Worm (Caenorhabditis elegans) whole organism, L1 larva: Measurements from ENCODE around the gene sre-16.

Source experiments
- C04F5.9 ChIP-seq: sonication (generic microtip); optimal IDR thresholded peaks from 2 replicates; lab custom pipeline; 2016; ENCODE audit warnings: missing genetic modification characterization, missing compliant biosample characterization
- F16B12.6 ChIP-seq: fragments of 150-350 bp; optimal IDR thresholded peaks from 2 replicates; lab custom pipeline; 2014; ENCODE audit warnings: missing biosample characterization, missing genetic modification characterization
- aly-2 ChIP-seq: fragments of 150-350 bp; optimal IDR thresholded peaks from 2 replicates; lab custom pipeline; 2014; ENCODE audit warnings: missing biosample characterization, missing genetic modification characterization
- ceh-8 ChIP-seq: fragments of 200-800 bp; sonication (Bioruptor generic); optimal IDR thresholded peaks from 2 replicates; lab custom pipeline; 2018; ENCODE audit warnings: mild to moderate bottlenecking, missing genetic modification characterization, moderate library complexity, missing compliant biosample characterization
- ceh-82 ChIP-seq, 3 experiments: fragments of 150-350 bp in 1 of 3; sonication (generic microtip) in 2 of 3; optimal IDR thresholded peaks; 2 replicates each; lab custom pipeline; 2014 to 2017; ENCODE audit warnings: missing biosample characterization in 3 of 3, missing genetic modification characterization in 3 of 3
- ceh-90 ChIP-seq: sonication (generic microtip); optimal IDR thresholded peaks from 2 replicates; lab custom pipeline; 2016; ENCODE audit warnings: missing genetic modification characterization, missing compliant biosample characterization
- dsc-1 ChIP-seq: sonication (generic microtip); optimal IDR thresholded peaks from 2 replicates; lab custom pipeline; 2016; ENCODE audit warnings: mild to moderate bottlenecking, missing genetic modification characterization, missing compliant biosample characterization
- efl-1 ChIP-seq, 4 experiments: fragments of 150-350 bp; optimal IDR thresholded peaks in 3 of 4; peaks in 1 of 4; 1 replicate in 1 of 4; 2 replicates in 3 of 4; lab custom pipeline; 2014; ENCODE audit warnings: missing biosample characterization in 2 of 4, missing genetic modification characterization in 2 of 4, missing genetic modification reagents in 2 of 4
- egl-13 ChIP-seq: sonication (generic microtip); optimal IDR thresholded peaks from 2 replicates; lab custom pipeline; 2016; ENCODE audit warnings: missing genotype, missing genetic modification reagents, missing genetic modification characterization, missing compliant biosample characterization
- egl-27 ChIP-seq, 2 experiments: fragments of 150-350 bp in 1 of 2; sonication (generic microtip); optimal IDR thresholded peaks; 3 replicates each; lab custom pipeline; 2017 to 2018; ENCODE audit warnings: missing biosample characterization in 2 of 2, missing genetic modification characterization in 2 of 2, missing genetic modification reagents in 2 of 2
- elt-3 ChIP-seq, 6 experiments: fragments of 150-350 bp in 1 of 6; sonication (generic microtip); optimal IDR thresholded peaks; 2 replicates each; lab custom pipeline; 2017 to 2018; ENCODE audit warnings: missing biosample characterization in 6 of 6, missing genetic modification characterization in 6 of 6, inconsistent platforms in 1 of 6
- fkh-4 ChIP-seq: sonication (generic microtip); optimal IDR thresholded peaks from 2 replicates; lab custom pipeline; 2016; ENCODE audit warnings: missing compliant biosample characterization, missing genetic modification characterization, borderline replicate concordance
- fos-1 ChIP-seq: fragments of 150-350 bp; optimal IDR thresholded peaks from 2 replicates; lab custom pipeline; 2014; ENCODE audit warnings: missing biosample characterization, missing genetic modification characterization
- hlh-17 ChIP-seq: fragments of 200-800 bp; sonication (Bioruptor generic); optimal IDR thresholded peaks from 2 replicates; lab custom pipeline; 2018; ENCODE audit warnings: missing genetic modification characterization, mild to moderate bottlenecking, missing compliant biosample characterization, moderate library complexity, borderline replicate concordance
- hlh-4 ChIP-seq: sonication (generic microtip); optimal IDR thresholded peaks from 2 replicates; lab custom pipeline; 2016; ENCODE audit warnings: mild to moderate bottlenecking, missing genetic modification characterization, missing compliant biosample characterization
- hpl-2 ChIP-seq: fragments of 150-350 bp; optimal IDR thresholded peaks from 2 replicates; lab custom pipeline; 2014; ENCODE audit warnings: missing biosample characterization, missing genetic modification reagents, missing genetic modification characterization
- irx-1 ChIP-seq: sonication (generic microtip); optimal IDR thresholded peaks from 2 replicates; lab custom pipeline; 2016; ENCODE audit warnings: missing genetic modification characterization, missing compliant biosample characterization
- isw-1 ChIP-seq: fragments of 200-800 bp; sonication (Bioruptor generic); IDR thresholded peaks from 2 replicates; pipeline ENCODE4 v1.3.6; 2022; ENCODE audit warnings: missing genetic modification characterization, missing compliant biosample characterization
- jun-1 ChIP-seq: fragments of 150-350 bp; optimal IDR thresholded peaks from 2 replicates; lab custom pipeline; 2014; ENCODE audit warnings: missing biosample characterization, missing genetic modification reagents, missing genetic modification characterization
- lin-13 ChIP-seq: fragments of 150-350 bp; optimal IDR thresholded peaks from 2 replicates; lab custom pipeline; 2014; ENCODE audit warnings: missing biosample characterization, missing genetic modification reagents, missing genetic modification characterization
- lin-14 ChIP-seq: fragments of 200-800 bp; sonication (Bioruptor generic); optimal IDR thresholded peaks from 2 replicates; lab custom pipeline; 2018; ENCODE audit warnings: mild to moderate bottlenecking, missing genetic modification characterization, moderate library complexity, missing compliant biosample characterization
- lsy-2 ChIP-seq, 2 experiments: fragments of 150-350 bp; optimal IDR thresholded peaks; 2 replicates each; lab custom pipeline; 2014; ENCODE audit warnings: missing biosample characterization in 2 of 2, missing genetic modification characterization in 2 of 2
- mdl-1 ChIP-seq, 2 experiments: fragments of 150-350 bp; optimal IDR thresholded peaks; 2 replicates each; lab custom pipeline; 2014 to 2017; ENCODE audit warnings: missing biosample characterization in 2 of 2, missing genetic modification characterization in 2 of 2, inconsistent platforms in 1 of 2
- mef-2 ChIP-seq: fragments of 150-350 bp; optimal IDR thresholded peaks from 2 replicates; lab custom pipeline; 2014; ENCODE audit warnings: missing biosample characterization, missing genetic modification characterization
- nhr-12 ChIP-seq: sonication (generic microtip); optimal IDR thresholded peaks from 2 replicates; lab custom pipeline; 2017; ENCODE audit warnings: missing biosample characterization, missing genetic modification characterization
- nhr-19 ChIP-seq: fragments of 200-800 bp; sonication (Bioruptor generic); conservative IDR thresholded peaks from 2 replicates; pipeline ENCODE4 v1.3.6; 2022; ENCODE audit warnings: missing genetic modification characterization, missing compliant biosample characterization
- nhr-20 ChIP-seq: sonication (generic microtip); optimal IDR thresholded peaks from 2 replicates; lab custom pipeline; 2016; ENCODE audit warnings: mild to moderate bottlenecking, missing genetic modification characterization, missing compliant biosample characterization
- nhr-47 ChIP-seq: sonication (generic microtip); optimal IDR thresholded peaks from 2 replicates; lab custom pipeline; 2016; ENCODE audit warnings: mild to moderate bottlenecking, missing genetic modification characterization, moderate library complexity, missing compliant biosample characterization
- nhr-71 ChIP-seq: sonication (generic microtip); optimal IDR thresholded peaks from 2 replicates; lab custom pipeline; 2016; ENCODE audit warnings: mild to moderate bottlenecking, missing genetic modification characterization, moderate library complexity, missing compliant biosample characterization
- nhr-76 ChIP-seq: sonication (generic microtip); optimal IDR thresholded peaks from 2 replicates; lab custom pipeline; 2017; ENCODE audit warnings: missing biosample characterization, missing genetic modification characterization
- nhr-90 ChIP-seq: sonication (generic microtip); optimal IDR thresholded peaks from 2 replicates; lab custom pipeline; 2016; ENCODE audit warnings: mild to moderate bottlenecking, missing genetic modification characterization, missing compliant biosample characterization; ENCODE audit not compliant: poor library complexity
- pag-3 ChIP-seq: sonication (generic microtip); optimal IDR thresholded peaks from 2 replicates; lab custom pipeline; 2017; ENCODE audit warnings: missing genetic modification characterization, mild to moderate bottlenecking, missing compliant biosample characterization, antibody characterized with exemption, borderline replicate concordance; ENCODE audit not compliant: insufficient read depth
- pax-3 ChIP-seq: fragments of 200-800 bp; sonication (Bioruptor generic); optimal IDR thresholded peaks from 2 replicates; lab custom pipeline; 2018; ENCODE audit warnings: mild to moderate bottlenecking, missing genetic modification characterization, moderate library complexity, missing compliant biosample characterization
- rnt-1 ChIP-seq: sonication (generic microtip); optimal IDR thresholded peaks from 2 replicates; lab custom pipeline; 2016; ENCODE audit warnings: mild to moderate bottlenecking, missing genetic modification characterization, moderate library complexity, missing compliant biosample characterization
- skn-1 ChIP-seq: fragments of 150-350 bp; optimal IDR thresholded peaks from 2 replicates; lab custom pipeline; 2014; ENCODE audit warnings: missing biosample characterization, missing genetic modification characterization
- snpc-4 ChIP-seq: fragments of 150-350 bp; optimal IDR thresholded peaks from 2 replicates; lab custom pipeline; 2014; ENCODE audit warnings: missing biosample characterization, missing genetic modification characterization
- snu-23 ChIP-seq: sonication (generic microtip); optimal IDR thresholded peaks from 2 replicates; lab custom pipeline; 2016; ENCODE audit warnings: missing genetic modification characterization, missing compliant biosample characterization
- sox-4 ChIP-seq: sonication (generic microtip); optimal IDR thresholded peaks from 2 replicates; lab custom pipeline; 2016; ENCODE audit warnings: missing genetic modification characterization, missing compliant biosample characterization
- sptf-1 ChIP-seq: fragments of 150-350 bp; optimal IDR thresholded peaks from 2 replicates; lab custom pipeline; 2014; ENCODE audit warnings: missing biosample characterization, missing genetic modification characterization
- sup-37 ChIP-seq: fragments of 200-800 bp; sonication (Bioruptor generic); optimal IDR thresholded peaks from 2 replicates; lab custom pipeline; 2018; ENCODE audit warnings: mild to moderate bottlenecking, missing genetic modification characterization, missing compliant biosample characterization
- swsn-7 ChIP-seq: sonication (generic microtip); optimal IDR thresholded peaks from 2 replicates; lab custom pipeline; 2016; ENCODE audit warnings: missing genetic modification characterization, missing compliant biosample characterization
- unc-30 ChIP-seq: sonication (generic microtip); optimal IDR thresholded peaks from 2 replicates; lab custom pipeline; 2017; ENCODE audit warnings: missing biosample characterization, missing genetic modification characterization
- xbp-1 ChIP-seq: sonication (generic microtip); optimal IDR thresholded peaks from 2 replicates; lab custom pipeline; 2016; ENCODE audit warnings: missing genetic modification characterization, missing compliant biosample characterization
- zag-1 ChIP-seq: fragments of 150-350 bp; optimal IDR thresholded peaks from 2 replicates; lab custom pipeline; 2014; ENCODE audit warnings: missing biosample characterization, missing genetic modification characterization
- ztf-11 ChIP-seq, 2 experiments: sonication (generic microtip); optimal IDR thresholded peaks; 2 replicates each; lab custom pipeline; 2016 to 2017; ENCODE audit warnings: missing genetic modification characterization in 2 of 2, missing biosample characterization in 1 of 2, missing compliant biosample characterization in 1 of 2

The sre-16 gene

ce11 chrIV:12215762-12216295, 20.1 kb downstream of the sre-16 start, which contains the start of gene phy-2:
Gene phy-2 (minus strand): TSS chrIV:12215987.
- no peak for TF ChIP-seq efl-1 (optimal IDR thresholded peaks at IDR 0.05; lab: Kevin White, UChicago)
- peak in 1 of 2 experiments; percentile 72 for TF ChIP-seq efl-1 (GFP tag; optimal IDR thresholded peaks at IDR 0.05 in 1 of 2; lab: Kevin White, UChicago)
- TF ChIP-seq mef-2: no peak
- peak; percentile 46 for TF ChIP-seq lin-14

- TF ChIP-seq pax-3: no peak
- no peak for TF ChIP-seq nhr-20
- TF ChIP-seq elt-3 (tag; optimal IDR thresholded peaks at IDR 0.05; lab: Kevin White, UChicago): no peak
- TF ChIP-seq hlh-4 (tag; lab: Kevin White, UChicago): no peak
- TF ChIP-seq ceh-8: no peak
- TF ChIP-seq lin-13: no peak
- no peak for TF ChIP-seq egl-13 (tag; lab: Kevin White, UChicago)
- TF ChIP-seq efl-1 (optimal IDR thresholded peaks at IDR 0.05; lab: Kevin White, UChicago): no peak
- TF ChIP-seq efl-1 (GFP tag; optimal IDR thresholded peaks at IDR 0.05 in 1 of 2; lab: Kevin White, UChicago): peak in 1 of 2 experiments; percentile 62
Measured at ce11 chrIV:12212814-12213213, 23.1 kb downstream of the sre-16 start.

DNA sequence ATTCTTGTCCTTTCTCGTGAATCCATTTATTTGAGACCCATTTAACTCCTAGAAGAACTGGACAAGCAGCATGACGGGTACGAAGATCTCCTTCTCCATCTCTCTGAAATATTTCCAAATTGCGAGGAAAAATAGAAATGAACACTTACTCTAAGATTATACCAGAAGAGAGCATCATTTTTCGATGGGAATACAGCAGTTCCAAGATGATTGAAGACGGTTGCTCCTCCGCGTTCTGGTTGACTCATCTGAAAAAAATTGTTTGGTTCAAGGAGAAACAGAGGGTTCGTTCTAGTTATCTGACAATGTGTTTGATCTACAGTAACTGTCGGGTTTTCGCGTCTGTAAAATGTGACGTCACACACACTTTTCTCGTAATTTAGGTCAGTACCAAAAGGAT, 24.6 kb downstream of the sre-16 start:
- TF ChIP-seq nhr-71: no peak
- TF ChIP-seq F16B12.6 (tag; lab: Kevin White, UChicago): no peak
- no peak for TF ChIP-seq nhr-47
- TF ChIP-seq nhr-20: no peak
- no peak for TF ChIP-seq fkh-4
- no peak for TF ChIP-seq sox-4 (tag; lab: Kevin White, UChicago)
- no peak for TF ChIP-seq nhr-76 (tag; lab: Kevin White, UChicago)
- no peak for TF ChIP-seq nhr-12 (tag; lab: Kevin White, UChicago)
- TF ChIP-seq fos-1: no peak
- no peak for TF ChIP-seq pag-3 (tag; lab: Kevin White, UChicago)
- TF ChIP-seq nhr-90: no peak
- TF ChIP-seq xbp-1: no peak
- no peak for TF ChIP-seq ztf-11 (tag; optimal IDR thresholded peaks at IDR 0.05; lab: Kevin White, UChicago)
- TF ChIP-seq, all 84 proteins: peak for 0

- peak; percentile 61 for TF ChIP-seq nhr-19 (GFP tag; lab: Robert Waterston, UW)
- TF ChIP-seq irx-1: peak; percentile 55
- no peak for TF ChIP-seq ceh-90 (tag; lab: Kevin White, UChicago)
- peak; percentile 65 for TF ChIP-seq swsn-7
- TF ChIP-seq rnt-1 (tag; lab: Kevin White, UChicago): peak; percentile 62
- peak; percentile 63 for TF ChIP-seq dsc-1 (tag; lab: Kevin White, UChicago)
- no peak for TF ChIP-seq unc-30 (tag; lab: Kevin White, UChicago)
- peak in 1 of 6 experiments; percentile 21 for TF ChIP-seq elt-3 (tag; optimal IDR thresholded peaks at IDR 0.05; lab: Kevin White, UChicago)
- TF ChIP-seq snu-23 (GFP tag; lab: Kevin White, UChicago): peak; percentile 77
- TF ChIP-seq egl-27 (tag; optimal IDR thresholded peaks at IDR 0.05; lab: Kevin White, UChicago): no peak
- peak; percentile 18 to 43 (median 21) for TF ChIP-seq ceh-82 (tag; optimal IDR thresholded peaks at IDR 0.05; lab: Kevin White, UChicago)
- no peak for TF ChIP-seq zag-1 (tag; lab: Kevin White, UChicago)
- TF ChIP-seq hpl-2 (GFP tag; lab: Kevin White, UChicago): no peak
- TF ChIP-seq isw-1: peak; percentile 60
- peak; percentile 68 for TF ChIP-seq xbp-1
- peak; percentile 76 for TF ChIP-seq nhr-47
- peak; percentile 83 to 84 for TF ChIP-seq lsy-2 (tag; optimal IDR thresholded peaks at IDR 0.05; lab: Kevin White, UChicago)
- peak; percentile 62 for TF ChIP-seq skn-1 (tag; lab: Kevin White, UChicago)
- peak; percentile 16 for TF ChIP-seq jun-1 (tag; lab: Kevin White, UChicago)
- TF ChIP-seq C04F5.9 (tag; lab: Kevin White, UChicago): peak; percentile 33
- peak; percentile 61 for TF ChIP-seq aly-2 (tag; lab: Kevin White, UChicago)
- TF ChIP-seq hlh-17 (GFP tag; lab: Kevin White, UChicago): no peak
- peak; percentile 64 for TF ChIP-seq lin-14
- no peak for TF ChIP-seq sptf-1
- TF ChIP-seq nhr-71: peak; percentile 76
- peak; percentile 12 for TF ChIP-seq snpc-4
- peak; percentile 67 for TF ChIP-seq nhr-90
- no peak for TF ChIP-seq sup-37 (GFP tag; lab: Kevin White, UChicago)
- TF ChIP-seq mdl-1 (tag; optimal IDR thresholded peaks at IDR 0.05; lab: Kevin White, UChicago): no peak
Measured at ce11 chrIV:12208984-12209676, 26.8 kb downstream of the sre-16 start, which contains the start of the genes marb-1 and F35G2.3. Gene marb-1 (minus strand): TSS chrIV:12209010. Gene F35G2.3 (plus strand): TSS chrIV:12209626.
